Worm (Caenorhabditis elegans) whole organism, L4 larva: Measurements from ENCODE around the gene srbc-20.

ENCODE experiments used
- D1046.2 ChIP-seq: fragments of 200-800 bp; sonication (Bioruptor generic); IDR thresholded peaks from 2 replicates; pipeline ENCODE4 v1.3.6; 2022; ENCODE audit warnings: missing genetic modification characterization, missing compliant biosample characterization
- F26F4.8 ChIP-seq: fragments of 200-800 bp; sonication (Bioruptor generic); conservative IDR thresholded peaks from 2 replicates; pipeline ENCODE4 v1.3.6; 2022; ENCODE audit warnings: missing genetic modification characterization, missing compliant biosample characterization
- F37D6.2 ChIP-seq: sonication (generic microtip); optimal IDR thresholded peaks from 2 replicates; lab custom pipeline; 2016; ENCODE audit warnings: mild to moderate bottlenecking, missing genetic modification characterization, missing compliant biosample characterization
- F49E8.2 ChIP-seq: sonication (generic microtip); optimal IDR thresholded peaks from 2 replicates; lab custom pipeline; 2016; ENCODE audit warnings: missing compliant biosample characterization, mild to moderate bottlenecking, missing genetic modification characterization, borderline replicate concordance
- R02D3.7 ChIP-seq: fragments of 150-350 bp; sonication (generic microtip); optimal IDR thresholded peaks from 3 replicates; lab custom pipeline; 2014; ENCODE audit warnings: missing biosample characterization, missing genetic modification characterization
- Y105C5A.15 ChIP-seq: fragments of 200-800 bp; sonication (Bioruptor generic); IDR thresholded peaks from 2 replicates; pipeline ENCODE4 v1.3.6; 2022; ENCODE audit warnings: missing genetic modification characterization, missing compliant biosample characterization
- Y75B8A.6 ChIP-seq: fragments of 200-800 bp; sonication (Bioruptor generic); IDR thresholded peaks from 2 replicates; pipeline ENCODE4 v1.3.6; 2022; ENCODE audit warnings: missing genetic modification reagents, missing genetic modification characterization, missing compliant biosample characterization
- ZK546.5 ChIP-seq, 2 experiments: sonication (generic microtip); optimal IDR thresholded peaks; 2 replicates each; lab custom pipeline; 2017; ENCODE audit warnings: missing biosample characterization in 2 of 2, missing genetic modification characterization in 2 of 2
- aha-1 ChIP-seq: fragments of 150-350 bp; peaks from one replicate; lab custom pipeline; 2014; ENCODE audit warnings: missing biosample characterization, missing genetic modification characterization
- ceh-28 ChIP-seq: fragments of 150-350 bp; optimal IDR thresholded peaks from 2 replicates; lab custom pipeline; 2014; ENCODE audit warnings: missing biosample characterization, missing genetic modification reagents, missing genetic modification characterization
- ceh-32 ChIP-seq: sonication (generic microtip); optimal IDR thresholded peaks from 2 replicates; lab custom pipeline; 2016; ENCODE audit warnings: mild to moderate bottlenecking, missing genetic modification characterization, missing compliant biosample characterization; ENCODE audit not compliant: poor library complexity
- ceh-44 ChIP-seq: fragments of 200-800 bp; sonication (Bioruptor generic); IDR thresholded peaks from 2 replicates; pipeline ENCODE4 v1.3.6; 2022; ENCODE audit warnings: missing genetic modification reagents, missing genetic modification characterization, missing compliant biosample characterization
- ces-1 ChIP-seq: fragments of 150-350 bp; sonication (generic microtip); optimal IDR thresholded peaks from 4 replicates; lab custom pipeline; 2014; ENCODE audit warnings: missing biosample characterization, missing genetic modification reagents, missing genetic modification characterization
- daf-12 ChIP-seq: fragments of 150-350 bp; optimal IDR thresholded peaks from 2 replicates; lab custom pipeline; 2014; ENCODE audit warnings: missing biosample characterization, missing genetic modification reagents, missing genetic modification characterization
- daf-16 ChIP-seq, 3 experiments: sonication (generic microtip); optimal IDR thresholded peaks; 2 replicates each; lab custom pipeline; 2016 to 2017; ENCODE audit warnings: missing genetic modification characterization in 3 of 3, missing genetic modification reagents in 3 of 3, mild to moderate bottlenecking in 2 of 3, missing compliant biosample characterization in 2 of 3, missing biosample characterization in 1 of 3, moderate library complexity in 1 of 3
- daf-19 ChIP-seq: fragments of 200-800 bp; sonication (Bioruptor generic); conservative IDR thresholded peaks from 2 replicates; pipeline ENCODE4 v1.3.6; 2022; ENCODE audit warnings: missing genetic modification characterization, missing compliant biosample characterization
- daf-8 ChIP-seq: fragments of 200-800 bp; sonication (Bioruptor generic); IDR thresholded peaks from 2 replicates; pipeline ENCODE4 v1.3.6; 2022; ENCODE audit warnings: missing genetic modification characterization, missing compliant biosample characterization
- dmd-6 ChIP-seq: fragments of 200-800 bp; sonication (Bioruptor generic); IDR thresholded peaks from 2 replicates; pipeline ENCODE4 v1.3.6; 2022; ENCODE audit warnings: missing genetic modification reagents, missing genetic modification characterization, missing compliant biosample characterization
- duxl-1 ChIP-seq: sonication (generic microtip); optimal IDR thresholded peaks from 2 replicates; lab custom pipeline; 2016; ENCODE audit warnings: mild to moderate bottlenecking, missing genetic modification characterization, moderate library complexity, missing compliant biosample characterization; ENCODE audit not compliant: poor library complexity
- fkh-10 ChIP-seq: fragments of 150-350 bp; optimal IDR thresholded peaks from 2 replicates; lab custom pipeline; 2014; ENCODE audit warnings: missing biosample characterization, missing genetic modification reagents, missing genetic modification characterization
- fos-1 ChIP-seq: fragments of 150-350 bp; optimal IDR thresholded peaks from 2 replicates; lab custom pipeline; 2014; ENCODE audit warnings: missing biosample characterization, missing genetic modification characterization
- gei-8 ChIP-seq: fragments of 200-800 bp; sonication (Bioruptor generic); optimal IDR thresholded peaks from 2 replicates; lab custom pipeline; 2018; ENCODE audit warnings: mild to moderate bottlenecking, missing genetic modification characterization, missing compliant biosample characterization
- hif-1 ChIP-seq, 2 experiments: sonication (generic microtip); optimal IDR thresholded peaks; 2 replicates each; lab custom pipeline; 2016 to 2017; ENCODE audit warnings: missing compliant biosample characterization in 2 of 2, missing genetic modification characterization in 2 of 2, missing genetic modification reagents in 2 of 2, missing genotype in 2 of 2, mild to moderate bottlenecking in 1 of 2
- hlh-30 ChIP-seq: sonication (generic microtip); optimal IDR thresholded peaks from 2 replicates; lab custom pipeline; 2017; ENCODE audit warnings: antibody characterized with exemption, mild to moderate bottlenecking, missing genetic modification characterization, missing compliant biosample characterization; ENCODE audit not compliant: insufficient read depth
- hmg-1.1 ChIP-seq: fragments of 200-800 bp; sonication (Bioruptor generic); IDR thresholded peaks from 2 replicates; pipeline ENCODE4 v1.3.6; 2022; ENCODE audit warnings: missing genetic modification reagents, missing genetic modification characterization, missing compliant biosample characterization
- lin-1 ChIP-seq: fragments of 200-800 bp; sonication (Bioruptor generic); IDR thresholded peaks from 2 replicates; pipeline ENCODE4 v1.3.6; 2022; ENCODE audit warnings: missing genetic modification reagents, missing genetic modification characterization, missing compliant biosample characterization
- madf-5 ChIP-seq, 2 experiments: fragments of 200-800 bp; sonication (Bioruptor generic); IDR thresholded peaks; 2 replicates each; pipeline ENCODE4 v1.3.6; 2022; ENCODE audit warnings: missing compliant biosample characterization in 2 of 2, missing genetic modification characterization in 2 of 2
- mdl-1 ChIP-seq, 2 experiments: fragments of 150-350 bp in 1 of 2; sonication (generic microtip) in 1 of 2; optimal IDR thresholded peaks; 2 replicates each; lab custom pipeline; 2014 to 2017; ENCODE audit warnings: missing biosample characterization in 2 of 2, missing genetic modification characterization in 2 of 2
- mdt-29 ChIP-seq: fragments of 200-800 bp; sonication (Bioruptor generic); IDR thresholded peaks from 2 replicates; pipeline ENCODE4 v1.3.6; 2022; ENCODE audit warnings: missing genetic modification reagents, missing genetic modification characterization, missing compliant biosample characterization
- mep-1 ChIP-seq: fragments of 150-350 bp; sonication (generic microtip); optimal IDR thresholded peaks from 3 replicates; lab custom pipeline; 2014; ENCODE audit warnings: missing biosample characterization, missing genetic modification characterization
- mes-2 ChIP-seq: sonication (generic microtip); optimal IDR thresholded peaks from 2 replicates; lab custom pipeline; 2016; ENCODE audit warnings: missing genotype, mild to moderate bottlenecking, missing genetic modification characterization, missing compliant biosample characterization; ENCODE audit not compliant: poor library complexity, severe bottlenecking
- mxl-3 ChIP-seq: fragments of 200-800 bp; sonication (Bioruptor generic); optimal IDR thresholded peaks from 2 replicates; lab custom pipeline; 2018; ENCODE audit warnings: mild to moderate bottlenecking, missing genetic modification characterization, missing compliant biosample characterization
- nhr-11 ChIP-seq: fragments of 150-350 bp; optimal IDR thresholded peaks from 2 replicates; lab custom pipeline; 2014; ENCODE audit warnings: missing biosample characterization, missing genetic modification characterization
- nhr-111 ChIP-seq: fragments of 200-800 bp; sonication (Bioruptor generic); optimal IDR thresholded peaks from 2 replicates; lab custom pipeline; 2018; ENCODE audit warnings: mild to moderate bottlenecking, missing genetic modification characterization, missing compliant biosample characterization
- nhr-25 ChIP-seq: sonication (generic microtip); optimal IDR thresholded peaks from 2 replicates; lab custom pipeline; 2017; ENCODE audit warnings: missing genetic modification characterization, mild to moderate bottlenecking, missing compliant biosample characterization, antibody characterized with exemption, moderate library complexity, borderline replicate concordance; ENCODE audit not compliant: insufficient read depth
- nhr-28 ChIP-seq: fragments of 150-350 bp; optimal IDR thresholded peaks from 2 replicates; lab custom pipeline; 2014; ENCODE audit warnings: missing biosample characterization, missing genetic modification characterization
- nhr-6 ChIP-seq: fragments of 150-350 bp; optimal IDR thresholded peaks from 2 replicates; lab custom pipeline; 2014; ENCODE audit warnings: missing biosample characterization, missing genetic modification characterization
- nhr-76 ChIP-seq: fragments of 150-350 bp; optimal IDR thresholded peaks from 2 replicates; lab custom pipeline; 2014; ENCODE audit warnings: missing biosample characterization, missing genetic modification characterization
- sdz-12 ChIP-seq: fragments of 200-800 bp; sonication (Bioruptor generic); optimal IDR thresholded peaks from 2 replicates; lab custom pipeline; 2018; ENCODE audit warnings: mild to moderate bottlenecking, missing genetic modification characterization, missing compliant biosample characterization
- skn-1 ChIP-seq: fragments of 150-350 bp; optimal IDR thresholded peaks from 2 replicates; lab custom pipeline; 2014; ENCODE audit warnings: missing biosample characterization, missing genetic modification characterization
- spr-1 ChIP-seq: sonication (generic microtip); optimal IDR thresholded peaks from 2 replicates; lab custom pipeline; 2016; ENCODE audit warnings: mild to moderate bottlenecking, missing genetic modification characterization, missing compliant biosample characterization
- unc-130 ChIP-seq: sonication (generic microtip); optimal IDR thresholded peaks from 2 replicates; lab custom pipeline; 2016; ENCODE audit warnings: missing genetic modification reagents, missing genetic modification characterization, missing compliant biosample characterization
- unc-39 ChIP-seq: sonication (generic microtip); optimal IDR thresholded peaks from 2 replicates; lab custom pipeline; 2017; ENCODE audit warnings: missing biosample characterization, missing genetic modification characterization
- unc-62 ChIP-seq, 3 experiments: fragments of 150-350 bp in 1 of 3; sonication (generic microtip); optimal IDR thresholded peaks in 2 of 3; peaks in 1 of 3; 1 replicate in 1 of 3; 2 replicates in 2 of 3; lab custom pipeline; 2014 to 2017; ENCODE audit warnings: missing biosample characterization in 3 of 3, missing genetic modification characterization in 3 of 3, missing genetic modification reagents in 3 of 3, missing genotype in 1 of 3
- vab-7 ChIP-seq: fragments of 200-800 bp; sonication (Bioruptor generic); IDR thresholded peaks from 2 replicates; pipeline ENCODE4 v1.3.6; 2022; ENCODE audit warnings: missing genetic modification reagents, missing genetic modification characterization, missing compliant biosample characterization
- zag-1 ChIP-seq: fragments of 150-350 bp; optimal IDR thresholded peaks from 2 replicates; lab custom pipeline; 2014; ENCODE audit warnings: missing biosample characterization, missing genetic modification characterization

Gene srbc-20

ce11 chrV:2191122-2191521 is 44.2 kb downstream of the srbc-20 start, which contains the start of gene srbc-42:
Gene srbc-42, minus strand, starts transcription at chrV:2191222.
- TF ChIP-seq daf-19 (GFP tag; lab: Robert Waterston, UW) (no peak), lin-1 (GFP tag; lab: Robert Waterston, UW) (no peak), zag-1 (tag; lab: Kevin White, UChicago) (no peak), F37D6.2 (tag; lab: Kevin White, UChicago) (no peak), Y105C5A.15 (no peak), unc-62 (GFP tag; optimal IDR thresholded peaks at IDR 0.05 in 1 of 2; lab: Kevin White, UChicago) (no peak), unc-62 (tag; optimal IDR thresholded peaks at IDR 0.05; lab: Kevin White, UChicago) (no peak), Y75B8A.6 (GFP tag; lab: Robert Waterston, UW) (no peak), mdl-1 (tag; optimal IDR thresholded peaks at IDR 0.05; lab: Kevin White, UChicago) (no peak), madf-5 (GFP tag; IDR thresholded peaks at IDR 0.05; lab: Robert Waterston, UW) (no peak), spr-1 (no peak), gei-8 (GFP tag; lab: Kevin White, UChicago) (no peak), sdz-12 (GFP tag; lab: Kevin White, UChicago) (no peak), mxl-3 (GFP tag; lab: Kevin White, UChicago) (no peak), unc-130 (GFP tag; lab: Kevin White, UChicago) (no peak), ceh-28 (tag; lab: Kevin White, UChicago) (no peak), vab-7 (GFP tag; lab: Robert Waterston, UW) (no peak)

ce11 chrV:2192117-2192516 is 45.2 kb downstream of the srbc-20 start, which contains the start of gene nhr-13:
Gene nhr-13, plus strand, starts transcription at chrV:2192485.
- no peak for TF ChIP-seq D1046.2
- no peak for TF ChIP-seq daf-8
- TF ChIP-seq lin-1 (GFP tag; lab: Robert Waterston, UW) = no peak
- no peak for TF ChIP-seq mep-1
- TF ChIP-seq daf-19 (GFP tag; lab: Robert Waterston, UW) = no peak
- TF ChIP-seq vab-7 (GFP tag; lab: Robert Waterston, UW) = no peak
- peak; percentile 56; the same call in 1 of the 2 replicates for TF ChIP-seq hmg-1.1 (GFP tag; lab: Robert Waterston, UW)
- no peak for TF ChIP-seq daf-16 (GFP tag; optimal IDR thresholded peaks at IDR 0.05; lab: Kevin White, UChicago)
- TF ChIP-seq daf-16 (tag; optimal IDR thresholded peaks at IDR 0.05; lab: Kevin White, UChicago) = peak; percentile 47
- TF ChIP-seq F49E8.2 (tag; lab: Kevin White, UChicago) = no peak
- TF ChIP-seq daf-12 (tag; lab: Kevin White, UChicago) = no peak
- no peak for TF ChIP-seq nhr-11 (tag; lab: Kevin White, UChicago)
- TF ChIP-seq gei-8 (GFP tag; lab: Kevin White, UChicago) = no peak
- TF ChIP-seq ZK546.5 (tag; optimal IDR thresholded peaks at IDR 0.05; lab: Kevin White, UChicago) = no peak
- TF ChIP-seq unc-39 (tag; lab: Kevin White, UChicago) = no peak
- TF ChIP-seq ceh-32 (tag; lab: Kevin White, UChicago) = no peak
- TF ChIP-seq ces-1 (GFP tag; lab: Kevin White, UChicago) = no peak
- no peak for TF ChIP-seq F26F4.8 (GFP tag; lab: Robert Waterston, UW)
- no peak for TF ChIP-seq mdt-29 (GFP tag; lab: Robert Waterston, UW)
- TF ChIP-seq F37D6.2 (tag; lab: Kevin White, UChicago) = no peak
- no peak for TF ChIP-seq nhr-25
- peak; percentile 61 for TF ChIP-seq dmd-6 (GFP tag; lab: Robert Waterston, UW)
- peak; percentile 29 for TF ChIP-seq mes-2 (tag; lab: Kevin White, UChicago)
- no peak for TF ChIP-seq fos-1 (tag; lab: Kevin White, UChicago)
- TF ChIP-seq nhr-111 (GFP tag; lab: Kevin White, UChicago) = no peak
- no peak for TF ChIP-seq zag-1 (tag; lab: Kevin White, UChicago)
- TF ChIP-seq aha-1 (tag; lab: Kevin White, UChicago) = peak; percentile 82
- TF ChIP-seq hif-1 (tag; optimal IDR thresholded peaks at IDR 0.05; lab: Kevin White, UChicago) = no peak
- no peak for TF ChIP-seq mxl-3 (GFP tag; lab: Kevin White, UChicago)
- no peak for TF ChIP-seq skn-1
- TF ChIP-seq ceh-44 (GFP tag; lab: Robert Waterston, UW) = no peak
- TF ChIP-seq nhr-76 = no peak
- TF ChIP-seq duxl-1 = peak; percentile 30
- no peak for TF ChIP-seq R02D3.7 (tag; lab: Kevin White, UChicago)
- no peak for TF ChIP-seq fkh-10 (GFP tag; lab: Kevin White, UChicago)
- no peak for TF ChIP-seq spr-1
- TF ChIP-seq nhr-6 (tag; lab: Kevin White, UChicago) = no peak
- no peak for TF ChIP-seq sdz-12 (GFP tag; lab: Kevin White, UChicago)
- peak; percentile 53 for TF ChIP-seq nhr-28 (tag; lab: Kevin White, UChicago)
- TF ChIP-seq hlh-30 (tag; lab: Kevin White, UChicago) = peak; percentile 53
